Fruit fly (Drosophila melanogaster) whole organism, embryonic: ENCODE data around the gene CG8176.

Experiments
- Atf6 ChIP-seq: fragments of 200-800 bp; sonication (Bioruptor generic); IDR thresholded peaks from 2 replicates; pipeline ENCODE4 v1.3.6; 2022; ENCODE audit warnings: missing biosample characterization, missing genetic modification characterization
- CG10147 ChIP-seq: fragments of 200-800 bp; sonication (Bioruptor generic); optimal IDR thresholded peaks from 2 replicates; lab custom pipeline; 2019; ENCODE audit warnings: missing biosample characterization, mild to moderate bottlenecking, missing genetic modification characterization, moderate library complexity
- CG1024 ChIP-seq: fragments of 200-800 bp; sonication (Bioruptor generic); IDR thresholded peaks from 2 replicates; pipeline ENCODE4 v1.3.6; 2022; ENCODE audit warnings: missing biosample characterization, missing genetic modification characterization
- CG10267 ChIP-seq: fragments of 200-800 bp; sonication (Bioruptor generic); optimal IDR thresholded peaks from 2 replicates; lab custom pipeline; 2018; ENCODE audit warnings: missing biosample characterization, mild to moderate bottlenecking, missing genetic modification characterization, moderate library complexity
- CG10321 ChIP-seq: fragments of 200-800 bp; sonication (Bioruptor generic); IDR thresholded peaks from 2 replicates; pipeline ENCODE4 v1.3.6; 2022; ENCODE audit warnings: missing biosample characterization, missing genetic modification characterization
- CG10979 ChIP-seq: fragments of 200-800 bp; sonication (Bioruptor generic); optimal IDR thresholded peaks from 2 replicates; lab custom pipeline; 2018; ENCODE audit warnings: missing biosample characterization, mild to moderate bottlenecking, missing genetic modification characterization, moderate library complexity
- CG12942 ChIP-seq: fragments of 200-800 bp; sonication (Bioruptor generic); optimal IDR thresholded peaks from 3 replicates; lab custom pipeline; 2016; ENCODE audit warnings: missing biosample characterization, missing genetic modification characterization
- CG13775 ChIP-seq: fragments of 200-800 bp; sonication (Bioruptor generic); optimal IDR thresholded peaks from 3 replicates; lab custom pipeline; 2017; ENCODE audit warnings: missing biosample characterization, mild to moderate bottlenecking, missing genetic modification characterization
- CG14667 ChIP-seq: fragments of 200-800 bp; sonication (Bioruptor generic); IDR thresholded peaks from 2 replicates; pipeline ENCODE4 v1.3.6; 2022; ENCODE audit warnings: missing biosample characterization, missing genetic modification characterization
- CG1647 ChIP-seq: fragments of 200-800 bp; sonication (Bioruptor generic); optimal IDR thresholded peaks from 3 replicates; lab custom pipeline; 2016; ENCODE audit warnings: missing biosample characterization, missing genetic modification characterization
- CG16863 ChIP-seq: fragments of 200-800 bp; sonication (Bioruptor generic); optimal IDR thresholded peaks from 3 replicates; lab custom pipeline; 2016; ENCODE audit warnings: missing biosample characterization, missing genetic modification characterization
- CG17802 ChIP-seq: fragments of 200-800 bp; sonication (Bioruptor generic); optimal IDR thresholded peaks from 2 replicates; lab custom pipeline; 2018; ENCODE audit warnings: missing biosample characterization, mild to moderate bottlenecking, missing genetic modification characterization, moderate library complexity
- CG3065 ChIP-seq: fragments of 200-800 bp; sonication (Bioruptor generic); optimal IDR thresholded peaks from 2 replicates; lab custom pipeline; 2016; ENCODE audit warnings: missing biosample characterization, missing genetic modification characterization
- CG34422 ChIP-seq: fragments of 200-800 bp; sonication (Bioruptor generic); IDR thresholded peaks from 3 replicates; pipeline ENCODE4 v1.3.6; 2022; ENCODE audit warnings: missing biosample characterization, missing genetic modification characterization
- CG3847 ChIP-seq: fragments of 200-800 bp; sonication (Bioruptor generic); IDR thresholded peaks from 2 replicates; pipeline ENCODE4 v1.3.6; 2022; ENCODE audit warnings: missing biosample characterization, missing genetic modification characterization
- CG4328 ChIP-seq: fragments of 200-800 bp; sonication (Bioruptor generic); optimal IDR thresholded peaks from 3 replicates; lab custom pipeline; 2017; ENCODE audit warnings: missing biosample characterization, missing genetic modification reagents, missing genetic modification characterization
- CG5180 ChIP-seq: fragments of 200-800 bp; sonication (Bioruptor generic); optimal IDR thresholded peaks from 3 replicates; lab custom pipeline; 2017; ENCODE audit warnings: missing biosample characterization, missing genetic modification characterization, mild to moderate bottlenecking, moderate library complexity, missing genetic modification reagents
- CG5245 ChIP-seq: fragments of 200-800 bp; sonication (Bioruptor generic); optimal IDR thresholded peaks from 3 replicates; lab custom pipeline; 2016; ENCODE audit warnings: missing biosample characterization, missing genetic modification characterization
- Chrac-16 ChIP-seq: fragments of 200-800 bp; sonication (Bioruptor generic); optimal IDR thresholded peaks from 3 replicates; lab custom pipeline; 2016; ENCODE audit warnings: missing biosample characterization, missing genetic modification characterization
- Dp ChIP-seq: fragments of 200-800 bp; sonication (Bioruptor generic); optimal IDR thresholded peaks from 2 replicates; lab custom pipeline; 2018; ENCODE audit warnings: missing biosample characterization, mild to moderate bottlenecking, missing genetic modification characterization, moderate library complexity
- Ets97D ChIP-seq: fragments of 200-800 bp; sonication (Bioruptor generic); optimal IDR thresholded peaks from 3 replicates; lab custom pipeline; 2016; ENCODE audit warnings: missing biosample characterization, missing genetic modification characterization
- Hr3 ChIP-seq: fragments of 200-800 bp; sonication (Bioruptor generic); optimal IDR thresholded peaks from 3 replicates; lab custom pipeline; 2016; ENCODE audit warnings: missing biosample characterization, missing genetic modification characterization
- Hr39 ChIP-seq: fragments of >200 bp; optimal IDR thresholded peaks from 2 replicates; lab custom pipeline; 2017
- MTF-1 ChIP-seq: fragments of 200-800 bp; sonication (Bioruptor generic); optimal IDR thresholded peaks from 2 replicates; lab custom pipeline; 2018; ENCODE audit warnings: missing biosample characterization, mild to moderate bottlenecking, missing genetic modification characterization, borderline replicate concordance
- Mad ChIP-seq: fragments of 200-800 bp; sonication (Bioruptor generic); optimal IDR thresholded peaks from 2 replicates; lab custom pipeline; 2016; ENCODE audit warnings: missing biosample characterization, missing genetic modification characterization
- Stat92E ChIP-seq, 3 experiments: fragments of >200 bp in 2 of 3; fragments of 200-800 bp in 1 of 3; sonication (Bioruptor generic) in 1 of 3; optimal IDR thresholded peaks; 2 replicates each; lab custom pipeline; 2017 to 2019; ENCODE audit warnings: missing biosample characterization in 3 of 3, missing genetic modification characterization in 3 of 3, mild to moderate bottlenecking in 1 of 3, moderate library complexity in 1 of 3
- YL-1 ChIP-seq: fragments of 200-800 bp; sonication (Bioruptor generic); optimal IDR thresholded peaks from 3 replicates; lab custom pipeline; 2017; ENCODE audit warnings: missing biosample characterization, mild to moderate bottlenecking, missing genetic modification characterization
- al ChIP-seq: fragments of 200-800 bp; sonication (Bioruptor generic); IDR thresholded peaks from 2 replicates; pipeline ENCODE4 v1.3.6; 2022; ENCODE audit warnings: missing biosample characterization, missing genetic modification characterization
- ato ChIP-seq: fragments of 200-800 bp; sonication (Bioruptor generic); IDR thresholded peaks from 2 replicates; pipeline ENCODE4 v1.3.6; 2022; ENCODE audit warnings: missing biosample characterization, missing genetic modification characterization; ENCODE audit not compliant: partially characterized antibody
- cwo ChIP-seq: fragments of 200-800 bp; sonication (Bioruptor generic); optimal IDR thresholded peaks from 3 replicates; lab custom pipeline; 2017; ENCODE audit warnings: missing biosample characterization, missing genetic modification characterization, mild to moderate bottlenecking, moderate library complexity, missing genetic modification reagents
- fru ChIP-seq: fragments of >200 bp; optimal IDR thresholded peaks from 2 replicates; lab custom pipeline; 2017
- gfzf ChIP-seq: fragments of 200-800 bp; sonication (Bioruptor generic); optimal IDR thresholded peaks from 2 replicates; lab custom pipeline; 2016; ENCODE audit warnings: missing biosample characterization, mild to moderate bottlenecking, missing genetic modification characterization, moderate library complexity
- gsb-n ChIP-seq: fragments of 200-800 bp; sonication (Bioruptor generic); optimal IDR thresholded peaks from 3 replicates; lab custom pipeline; 2018; ENCODE audit warnings: missing biosample characterization, mild to moderate bottlenecking, missing genetic modification characterization
- h ChIP-seq: fragments of >200 bp; optimal IDR thresholded peaks from 2 replicates; lab custom pipeline; 2017
- hb ChIP-seq: fragments of 200-800 bp; sonication (Bioruptor generic); IDR thresholded peaks from 3 replicates; pipeline ENCODE4 v1.3.6; 2022; ENCODE audit warnings: missing biosample characterization, missing genetic modification characterization; ENCODE audit not compliant: partially characterized antibody
- hkb ChIP-seq, 2 experiments: fragments of 200-800 bp in 1 of 2; fragments of >200 bp in 1 of 2; sonication (Bioruptor generic) in 1 of 2; IDR thresholded peaks in 1 of 2; optimal IDR thresholded peaks in 1 of 2; 2 replicates each; pipeline versions ENCODE4 v1.3.6 to Lab custom; 2017 to 2022; ENCODE audit warnings: missing biosample characterization in 1 of 2, missing genetic modification characterization in 1 of 2
- knrl ChIP-seq: fragments of 200-800 bp; sonication (Bioruptor generic); IDR thresholded peaks from 3 replicates; pipeline ENCODE4 v1.3.6; 2022; ENCODE audit warnings: missing biosample characterization, missing genetic modification characterization; ENCODE audit not compliant: partially characterized antibody
- lov ChIP-seq, 2 experiments: fragments of 200-800 bp in 1 of 2; fragments of >200 bp in 1 of 2; sonication (Bioruptor generic) in 1 of 2; IDR thresholded peaks in 1 of 2; optimal IDR thresholded peaks in 1 of 2; 2 replicates in 1 of 2; 3 replicates in 1 of 2; pipeline versions ENCODE4 v1.3.6 to Lab custom; 2017 to 2022; ENCODE audit warnings: missing biosample characterization in 1 of 2, missing genetic modification characterization in 1 of 2
- pnt ChIP-seq: fragments of 200-800 bp; sonication (Bioruptor generic); optimal IDR thresholded peaks from 3 replicates; lab custom pipeline; 2016; ENCODE audit warnings: missing biosample characterization, missing genetic modification characterization
- prd ChIP-seq, 3 experiments: fragments of >200 bp in 2 of 3; fragments of 200-800 bp in 1 of 3; sonication (Bioruptor generic) in 1 of 3; optimal IDR thresholded peaks in 2 of 3; IDR thresholded peaks in 1 of 3; 2 replicates in 2 of 3; 3 replicates in 1 of 3; pipeline versions ENCODE4 v1.3.6 to Lab custom; 2017 to 2022; ENCODE audit warnings: missing biosample characterization in 1 of 3, missing genetic modification characterization in 1 of 3
- ssp ChIP-seq: fragments of 200-800 bp; sonication (Bioruptor generic); IDR thresholded peaks from 2 replicates; pipeline ENCODE4 v1.3.6; 2022; ENCODE audit warnings: missing biosample characterization, missing genetic modification characterization
- tio ChIP-seq: fragments of 200-800 bp; sonication (Bioruptor generic); optimal IDR thresholded peaks from 2 replicates; lab custom pipeline; 2017; ENCODE audit warnings: missing biosample characterization, missing genetic modification characterization, inconsistent platforms
- trh ChIP-seq: fragments of 200-800 bp; sonication (Bioruptor generic); optimal IDR thresholded peaks from 2 replicates; lab custom pipeline; 2016; ENCODE audit warnings: missing biosample characterization, missing genetic modification characterization
- unc-4 ChIP-seq: fragments of 200-800 bp; sonication (Bioruptor generic); IDR thresholded peaks from 2 replicates; pipeline ENCODE4 v1.3.6; 2022; ENCODE audit warnings: missing biosample characterization, missing genetic modification characterization; ENCODE audit not compliant: partially characterized antibody
- vfl ChIP-seq: fragments of 200-800 bp; sonication (Bioruptor generic); optimal IDR thresholded peaks from 2 replicates; lab custom pipeline; 2016; ENCODE audit warnings: missing biosample characterization, missing genetic modification characterization
- vnd ChIP-seq: fragments of 200-800 bp; sonication (Bioruptor generic); IDR thresholded peaks from 3 replicates; pipeline ENCODE4 v1.3.6; 2022; ENCODE audit warnings: missing biosample characterization, missing genetic modification characterization; ENCODE audit not compliant: partially characterized antibody
- zfh2 ChIP-seq: fragments of 200-800 bp; sonication (Bioruptor generic); optimal IDR thresholded peaks from 2 replicates; lab custom pipeline; 2016; ENCODE audit warnings: missing biosample characterization, missing genetic modification characterization

Gene CG8176

DNA sequence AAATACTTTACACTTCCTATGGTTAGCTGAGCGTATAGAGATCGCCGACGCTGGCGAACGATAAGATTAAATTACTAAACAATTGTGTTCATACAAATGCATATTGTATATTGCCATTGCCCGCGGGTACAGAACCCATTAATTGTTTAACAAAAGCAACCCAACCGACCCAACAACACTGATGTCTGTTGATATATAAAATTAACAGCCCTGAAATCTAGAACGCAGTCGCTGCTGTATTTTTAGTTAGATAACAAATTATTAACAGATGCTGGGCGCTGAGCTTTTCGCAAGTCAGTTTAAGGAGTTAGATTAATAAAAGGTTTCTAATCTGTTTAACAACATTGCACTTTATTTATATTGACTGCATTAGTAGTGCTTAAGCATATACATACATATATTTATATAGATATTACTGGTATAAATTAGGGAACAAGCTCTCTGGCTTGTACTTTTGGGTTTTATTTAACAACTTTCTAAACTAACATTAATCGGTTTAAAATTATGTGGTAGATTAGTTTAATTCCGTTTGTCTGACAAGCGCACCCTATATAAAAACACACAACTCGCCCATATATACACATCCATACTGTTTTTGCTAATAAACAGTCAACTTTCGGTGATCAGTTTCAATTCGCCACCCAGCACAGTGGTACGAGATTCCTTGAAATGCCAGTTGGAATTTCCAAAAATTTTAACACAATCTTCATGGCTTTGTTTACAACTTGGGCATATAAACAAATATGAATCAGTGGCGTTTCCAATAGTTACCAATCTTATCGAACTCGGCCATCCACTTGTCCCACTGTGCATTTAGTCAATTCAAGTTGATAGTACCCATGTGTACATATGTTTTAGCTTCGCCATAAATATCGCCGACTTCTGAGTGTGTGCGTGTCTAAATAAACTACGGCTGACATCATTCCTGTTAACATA is 12.4 kb downstream of the CG8176 start (continued):
- TF ChIP-seq CG10321 (GFP tag; lab: Robert Waterston, UW): peak; percentile 59
- TF ChIP-seq hb (GFP tag; lab: Robert Waterston, UW): no peak
- TF ChIP-seq Hr3 (GFP tag; lab: Kevin White, UChicago): peak; percentile 64
- TF ChIP-seq vnd (GFP tag; lab: Robert Waterston, UW): 0 out of 3 replicates have a peak, but pooled peaks have one; percentile 23
- peak; percentile 86 for TF ChIP-seq vfl (GFP tag; lab: Kevin White, UChicago)
- TF ChIP-seq pnt: peak; percentile 78
- TF ChIP-seq Dp: no peak
- peak; percentile 74 for TF ChIP-seq Mad
- no peak for TF ChIP-seq Stat92E (GFP tag; optimal IDR thresholded peaks at IDR 0.05; lab: Kevin White, UChicago)
- no peak for TF ChIP-seq hkb (optimal IDR thresholded peaks at IDR 0.05; lab: Kevin White, UChicago)
- TF ChIP-seq hkb (GFP tag; IDR thresholded peaks at IDR 0.05; lab: Robert Waterston, UW): peak; percentile 93
- TF ChIP-seq CG16863 (GFP tag; lab: Kevin White, UChicago): peak; percentile 72
- TF ChIP-seq CG10979 (tag; lab: Kevin White, UChicago): peak; percentile 68
- peak; percentile 85 for TF ChIP-seq MTF-1 (GFP tag; lab: Kevin White, UChicago)
- peak; percentile 87 for TF ChIP-seq Atf6 (GFP tag; lab: Robert Waterston, UW)
- TF ChIP-seq lov (optimal IDR thresholded peaks at IDR 0.05; lab: Kevin White, UChicago): no peak
- TF ChIP-seq lov (GFP tag; IDR thresholded peaks at IDR 0.05; lab: Robert Waterston, UW): peak; percentile 43; the same call in 1 of the 3 replicates
- peak; percentile 76 for TF ChIP-seq CG4328 (GFP tag; lab: Kevin White, UChicago)
- peak; percentile 76 for TF ChIP-seq CG14667 (GFP tag; lab: Robert Waterston, UW)
- peak; percentile 21; the same call in 1 of the 3 replicates for TF ChIP-seq knrl (GFP tag; lab: Robert Waterston, UW)
- TF ChIP-seq tio (GFP tag; lab: Kevin White, UChicago): peak; percentile 75
- peak; percentile 92 for TF ChIP-seq al (GFP tag; lab: Robert Waterston, UW)
- peak; percentile 94 for TF ChIP-seq CG1647
- TF ChIP-seq h: no peak
- peak; percentile 52 for TF ChIP-seq CG5180 (GFP tag; lab: Kevin White, UChicago)
- no peak for TF ChIP-seq fru (lab: Kevin White, UChicago)
- TF ChIP-seq cwo (GFP tag; lab: Kevin White, UChicago): peak; percentile 93
- TF ChIP-seq ato (GFP tag; lab: Robert Waterston, UW): no peak
- no peak for TF ChIP-seq unc-4
- TF ChIP-seq CG13775 (GFP tag; lab: Kevin White, UChicago): peak; percentile 54
- TF ChIP-seq ssp (GFP tag; lab: Robert Waterston, UW): peak; percentile 74
- no peak for TF ChIP-seq prd (optimal IDR thresholded peaks at IDR 0.05; lab: Kevin White, UChicago)
- TF ChIP-seq prd (GFP tag; IDR thresholded peaks at IDR 0.05; lab: Robert Waterston, UW): peak; percentile 92
- peak; percentile 93 for TF ChIP-seq CG34422 (GFP tag; lab: Robert Waterston, UW)
- no peak for TF ChIP-seq gfzf
- no peak for TF ChIP-seq Hr39
- TF ChIP-seq CG17802 (tag; lab: Kevin White, UChicago): peak; percentile 64
- TF ChIP-seq Ets97D: peak; percentile 78
- TF ChIP-seq trh: peak; percentile 14
- TF ChIP-seq CG10267 (tag; lab: Kevin White, UChicago): peak; percentile 64
- TF ChIP-seq CG10147 (GFP tag; lab: Kevin White, UChicago): peak; percentile 84
- TF ChIP-seq CG5245: peak; percentile 82
- TF ChIP-seq Chrac-16 (GFP tag; lab: Kevin White, UChicago): peak; percentile 72
- peak; percentile 94 for TF ChIP-seq zfh2 (GFP tag; lab: Kevin White, UChicago)
- peak; percentile 31 for TF ChIP-seq gsb-n (tag; lab: Kevin White, UChicago)
- TF ChIP-seq CG12942: peak; percentile 73
- peak; percentile 45 for TF ChIP-seq CG3065
- TF ChIP-seq CG3847: peak; percentile 76
- TF ChIP-seq YL-1 (GFP tag; lab: Kevin White, UChicago): no peak
- peak; percentile 59 for TF ChIP-seq CG1024 (GFP tag; lab: Robert Waterston, UW)
